Worm (Caenorhabditis elegans): ENCODE results near the gene str-16.

DNA sequence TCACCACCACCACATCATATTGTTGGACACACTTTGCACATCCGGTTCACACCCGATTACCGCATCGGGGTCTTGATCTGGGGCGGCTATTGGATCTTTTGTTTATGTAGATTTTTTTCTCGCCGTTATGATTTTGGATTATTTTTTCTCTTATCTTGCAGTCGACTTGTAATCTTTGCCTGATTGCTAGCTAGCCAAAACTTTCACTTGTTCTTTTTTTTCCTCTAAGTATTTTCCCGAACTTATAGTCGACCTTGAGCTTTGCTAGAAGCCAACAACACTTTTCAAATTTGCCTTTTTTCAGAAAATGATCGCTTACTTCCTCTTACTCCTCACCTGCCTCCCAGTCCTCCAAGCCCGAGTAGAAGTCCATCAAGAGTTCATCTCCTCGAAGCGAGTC lies 48.6 kb upstream of the str-16 start, which contains the start of gene lag-2:
- TF ChIP-seq ama-1 (optimal IDR thresholded peaks at IDR 0.05) (no peak), ceh-13 (GFP tag; optimal IDR thresholded peaks at IDR 0.05) (no peak), hmg-4 (GFP tag; optimal IDR thresholded peaks at IDR 0.05) (no peak), pes-1 (GFP tag; IDR thresholded peaks at IDR 0.05) (no peak), tbx-11 (GFP tag; IDR thresholded peaks at IDR 0.05) (no peak), flt-1 (GFP tag; IDR thresholded peaks at IDR 0.05) (no peak), aly-1 (tag; optimal IDR thresholded peaks at IDR 0.05) (no peak), F13C5.2 (tag; optimal IDR thresholded peaks at IDR 0.05) (no peak), hmbx-1 (tag; optimal IDR thresholded peaks at IDR 0.05) (no peak), scrt-1 (GFP tag; IDR thresholded peaks at IDR 0.05) (no peak), tbx-37 (GFP tag; conservative IDR thresholded peaks at IDR 0.05) (no peak), ets-7 (tag; optimal IDR thresholded peaks at IDR 0.05) (no peak)

Data from whole organism, early embryonic.